Worm (Caenorhabditis elegans): ENCODE results near the gene polq-1.

Gene polq-1

DNA sequence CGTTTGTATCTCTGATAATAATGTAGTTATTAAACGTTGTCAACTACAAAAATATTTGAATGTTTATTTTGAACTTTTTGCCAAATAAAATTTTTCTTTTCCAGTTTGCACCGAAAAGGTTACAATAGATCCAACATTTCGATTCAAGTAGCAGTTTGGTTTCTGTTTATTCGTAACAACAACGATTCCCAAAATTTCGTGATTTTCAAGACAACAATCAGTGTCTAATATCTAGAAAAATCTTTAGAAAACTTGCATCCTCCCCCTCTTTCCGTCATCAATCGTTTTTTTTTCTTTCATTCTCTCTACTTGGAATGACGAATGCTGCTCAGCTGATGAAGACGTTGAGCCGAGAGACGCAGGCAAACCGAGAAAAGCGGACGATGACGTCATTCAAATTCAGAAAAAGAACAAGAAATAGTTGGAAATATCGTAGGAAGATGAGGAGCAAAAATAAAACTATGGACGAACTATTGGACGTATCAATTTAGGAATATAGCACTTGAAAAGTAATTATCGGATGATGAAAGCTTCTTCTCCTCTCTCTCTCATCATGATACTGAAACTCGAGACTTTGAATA, 44.4 kb downstream of the polq-1 start (continued):
- TF ChIP-seq fos-1 (tag; optimal IDR thresholded peaks at IDR 0.05) (peak; percentile 57), isw-1 (GFP tag; IDR thresholded peaks at IDR 0.05) (peak; percentile 19; the same call in 1 of the 2 replicates), fkh-10 (GFP tag; optimal IDR thresholded peaks at IDR 0.05) (peak; percentile 74), mdl-1 (tag; optimal IDR thresholded peaks at IDR 0.05) (no peak), nhr-28 (tag; optimal IDR thresholded peaks at IDR 0.05) (no peak), ztf-4 (tag; optimal IDR thresholded peaks at IDR 0.05) (peak; percentile 65), swsn-7 (tag; optimal IDR thresholded peaks at IDR 0.05) (peak; percentile 77), C16A3.4 (tag; optimal IDR thresholded peaks at IDR 0.05) (peak; percentile 10), nhr-20 (tag; optimal IDR thresholded peaks at IDR 0.05) (peak; percentile 37), lin-35 (GFP tag; optimal IDR thresholded peaks at IDR 0.05) (peak in 1 of 2 experiments; percentile 35), ztf-11 (tag; optimal IDR thresholded peaks at IDR 0.05) (peak in 1 of 2 experiments; percentile 19), lin-13 (GFP tag; optimal IDR thresholded peaks at IDR 0.05) (peak; percentile 42), pax-3 (tag; optimal IDR thresholded peaks at IDR 0.05) (peak; percentile 63), tlp-1 (tag; optimal IDR thresholded peaks at IDR 0.05) (no peak), ceh-82 (tag; optimal IDR thresholded peaks at IDR 0.05) (peak; percentile 24 to 43 (median 24)), snu-23 (GFP tag; optimal IDR thresholded peaks at IDR 0.05) (peak; percentile 27), nhr-76 (tag; optimal IDR thresholded peaks at IDR 0.05) (no peak), C04F5.9 (tag; optimal IDR thresholded peaks at IDR 0.05) (no peak), hpl-2 (GFP tag; optimal IDR thresholded peaks at IDR 0.05) (no peak), nhr-47 (tag; optimal IDR thresholded peaks at IDR 0.05) (peak; percentile 82), snpc-4 (tag; optimal IDR thresholded peaks at IDR 0.05) (no peak), irx-1 (tag; optimal IDR thresholded peaks at IDR 0.05) (peak; percentile 52), nhr-19 (GFP tag; conservative IDR thresholded peaks at IDR 0.05) (peak; percentile 25; the same call in 1 of the 2 replicates), rnt-1 (tag; optimal IDR thresholded peaks at IDR 0.05) (no peak), ceh-88 (GFP tag; IDR thresholded peaks at IDR 0.05) (0 out of 2 replicates have a peak, but pooled peaks have one; percentile 7), lin-14 (GFP tag; optimal IDR thresholded peaks at IDR 0.05) (peak; percentile 94), efl-1 (optimal IDR thresholded peaks at IDR 0.05) (peak; percentile 23 to 33), efl-1 (GFP tag; optimal IDR thresholded peaks at IDR 0.05 in 1 of 2) (peak in 1 of 2 experiments; percentile 19), alr-1 (tag; optimal IDR thresholded peaks at IDR 0.05; ENCODE audit: borderline replicate concordance) (no peak), xbp-1 (tag; optimal IDR thresholded peaks at IDR 0.05) (peak; percentile 60), unc-98 (GFP tag; IDR thresholded peaks at IDR 0.05) (no peak), nhr-11 (tag; optimal IDR thresholded peaks at IDR 0.05) (peak; percentile 40), ceh-8 (GFP tag; optimal IDR thresholded peaks at IDR 0.05) (no peak), nhr-85 (tag) (no peak)

DNA sequence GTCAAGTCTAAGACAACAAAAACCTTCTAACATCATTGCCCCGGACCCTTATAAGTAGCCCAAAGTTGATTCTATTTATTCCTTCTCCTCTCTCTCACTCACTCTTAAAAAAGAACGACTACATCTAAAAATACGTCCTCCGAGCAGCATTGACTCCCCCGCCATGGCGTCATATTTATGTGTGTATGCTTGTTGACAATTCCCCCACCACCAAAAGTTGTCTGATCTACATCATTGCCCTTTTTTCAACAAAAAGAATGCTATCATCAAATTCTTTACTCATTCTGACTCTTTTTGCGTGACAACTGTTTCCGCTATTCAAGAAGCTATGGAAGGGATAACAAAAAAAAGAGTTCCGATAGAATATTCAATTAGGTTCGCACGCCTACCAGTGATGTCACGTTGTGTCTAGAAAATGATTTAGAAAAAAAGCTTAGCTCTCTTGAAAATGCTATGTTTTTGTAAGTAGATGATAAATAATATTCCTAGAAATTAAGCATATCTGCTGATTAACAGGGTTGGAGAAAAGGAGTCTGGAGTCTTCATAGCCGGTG, 45.4 kb downstream of the polq-1 start:
- TF ChIP-seq unc-86 (tag; optimal IDR thresholded peaks at IDR 0.05) (peak; percentile 74), ceh-63 (GFP tag; optimal IDR thresholded peaks at IDR 0.05) (no peak), fkh-8 (tag; optimal IDR thresholded peaks at IDR 0.05) (peak; percentile 66), xbp-1 (tag; optimal IDR thresholded peaks at IDR 0.05) (no peak), mef-2 (tag; optimal IDR thresholded peaks at IDR 0.05) (peak; percentile 21), nhr-71 (tag; optimal IDR thresholded peaks at IDR 0.05) (peak; percentile 45), nhr-237 (tag; optimal IDR thresholded peaks at IDR 0.05) (no peak), nhr-47 (tag; optimal IDR thresholded peaks at IDR 0.05) (peak; percentile 2), lsy-2 (tag; optimal IDR thresholded peaks at IDR 0.05) (peak in 1 of 2 experiments; percentile 21), fkh-4 (tag; optimal IDR thresholded peaks at IDR 0.05; ENCODE audit: borderline replicate concordance) (no peak), C16A3.4 (tag; optimal IDR thresholded peaks at IDR 0.05) (no peak), ceh-8 (GFP tag; optimal IDR thresholded peaks at IDR 0.05) (no peak), sox-4 (tag; optimal IDR thresholded peaks at IDR 0.05) (peak; percentile 6), lin-14 (GFP tag; optimal IDR thresholded peaks at IDR 0.05) (peak; percentile 69), fkh-10 (GFP tag; optimal IDR thresholded peaks at IDR 0.05) (peak; percentile 49)
